Fruit fly (Drosophila melanogaster) whole organism, wandering third instar larva: ENCODE results near the gene CG4586.

Experiments
- Abd-B ChIP-seq: fragments of >200 bp; optimal IDR thresholded peaks from 2 replicates; lab custom pipeline; 2017; ENCODE audit warnings: missing biosample characterization, missing genetic modification characterization
- CG32264 ChIP-seq: fragments of 200-800 bp; sonication (Bioruptor generic); optimal IDR thresholded peaks from 2 replicates; lab custom pipeline; 2016; ENCODE audit warnings: missing biosample characterization, missing genetic modification characterization
- CG9705 ChIP-seq: fragments of 200-800 bp; sonication (Bioruptor generic); optimal IDR thresholded peaks from 2 replicates; lab custom pipeline; 2018; ENCODE audit warnings: missing biosample characterization, mild to moderate bottlenecking, missing genetic modification characterization
- CrebA ChIP-seq: fragments of 200-800 bp; sonication (Bioruptor generic); optimal IDR thresholded peaks from 2 replicates; lab custom pipeline; 2016; ENCODE audit warnings: missing biosample characterization, mild to moderate bottlenecking, missing genetic modification characterization, borderline replicate concordance
- Dfd ChIP-seq: fragments of >200 bp; optimal IDR thresholded peaks from 2 replicates; lab custom pipeline; 2017; ENCODE audit warnings: missing biosample characterization, missing genetic modification characterization
- Dif ChIP-seq: fragments of 200-275, 200-300 bp; sonication (Bioruptor generic); optimal IDR thresholded peaks from 2 replicates; lab custom pipeline; 2018; ENCODE audit warnings: missing biosample characterization, missing genetic modification characterization; ENCODE audit not compliant: partially characterized antibody
- GATAd ChIP-seq: sonication (Bioruptor generic); optimal IDR thresholded peaks from 2 replicates; lab custom pipeline; 2016; ENCODE audit warnings: missing biosample characterization, missing genetic modification characterization
- HLH106 ChIP-seq: fragments of 200-800 bp; optimal IDR thresholded peaks from 3 replicates; lab custom pipeline; 2019; ENCODE audit warnings: missing biosample characterization, mild to moderate bottlenecking, missing genetic modification characterization, moderate library complexity
- Hnf4 ChIP-seq: fragments of 200-800 bp; sonication (Bioruptor generic); optimal IDR thresholded peaks from 2 replicates; lab custom pipeline; 2016; ENCODE audit warnings: missing biosample characterization, mild to moderate bottlenecking, missing genetic modification characterization
- Hr78 ChIP-seq: fragments of >200 bp; optimal IDR thresholded peaks from 2 replicates; lab custom pipeline; 2017; ENCODE audit warnings: missing biosample characterization, missing genetic modification characterization
- Hr83 ChIP-seq: fragments of 200-300 bp; sonication (Bioruptor generic); optimal IDR thresholded peaks from 2 replicates; lab custom pipeline; 2016; ENCODE audit warnings: missing biosample characterization, mild to moderate bottlenecking, missing genetic modification characterization, moderate library complexity; ENCODE audit not compliant: poor library complexity, severe bottlenecking
- Jra ChIP-seq: sonication (Bioruptor generic); optimal IDR thresholded peaks from 2 replicates; lab custom pipeline; 2016; ENCODE audit warnings: missing biosample characterization, missing genetic modification characterization
- Mio ChIP-seq: sonication (Bioruptor generic); optimal IDR thresholded peaks from 2 replicates; lab custom pipeline; 2016; ENCODE audit warnings: missing biosample characterization, missing genetic modification characterization
- Myc ChIP-seq: fragments of >200 bp; optimal IDR thresholded peaks from 2 replicates; lab custom pipeline; 2017
- N ChIP-seq: fragments of >200 bp; optimal IDR thresholded peaks from 2 replicates; lab custom pipeline; 2018; ENCODE audit warnings: missing biosample characterization, missing external identifiers, missing genetic modification characterization
- OdsH ChIP-seq: fragments of 200-800 bp; sonication (Bioruptor generic); optimal IDR thresholded peaks from 2 replicates; lab custom pipeline; 2016; ENCODE audit warnings: missing biosample characterization, mild to moderate bottlenecking, missing genetic modification characterization
- Rel ChIP-seq, 2 experiments: fragments of 200-800 bp; sonication (Bioruptor generic) in 1 of 2; optimal IDR thresholded peaks; 2 replicates in 1 of 2; 3 replicates in 1 of 2; lab custom pipeline; 2016 to 2019; ENCODE audit warnings: mild to moderate bottlenecking in 2 of 2, missing biosample characterization in 2 of 2, missing genetic modification characterization in 2 of 2, moderate library complexity in 1 of 2
- Sp1 ChIP-seq: fragments of 200-800 bp; sonication (Bioruptor generic); optimal IDR thresholded peaks from 3 replicates; lab custom pipeline; 2019; ENCODE audit warnings: missing biosample characterization, mild to moderate bottlenecking, missing genetic modification characterization, moderate library complexity
- Vsx2 ChIP-seq: fragments of 200-300, 225-300 bp; sonication (Bioruptor generic); optimal IDR thresholded peaks from 2 replicates; lab custom pipeline; 2018; ENCODE audit warnings: missing biosample characterization, missing genetic modification characterization; ENCODE audit not compliant: partially characterized antibody
- br ChIP-seq: fragments of 200-800 bp; sonication (Bioruptor generic); optimal IDR thresholded peaks from 2 replicates; lab custom pipeline; 2016; ENCODE audit warnings: missing biosample characterization, missing genetic modification characterization
- brk ChIP-seq: fragments of 200-800 bp; sonication (Bioruptor generic); optimal IDR thresholded peaks from 2 replicates; lab custom pipeline; 2016; ENCODE audit warnings: missing biosample characterization, mild to moderate bottlenecking, missing genetic modification characterization
- dl ChIP-seq, 2 experiments: fragments of 175-275, 200-275 bp in 1 of 2; fragments of 200-275 bp in 1 of 2; sonication (Bioruptor generic); optimal IDR thresholded peaks; lab custom pipeline; 2018; ENCODE audit warnings: mild to moderate bottlenecking in 2 of 2, missing biosample characterization in 2 of 2, missing genetic modification characterization in 2 of 2, moderate library complexity in 2 of 2; ENCODE audit not compliant: partially characterized antibody in 2 of 2, insufficient read depth in 1 of 2
- dmrt93B ChIP-seq: fragments of 200-800 bp; sonication (Bioruptor generic); optimal IDR thresholded peaks from 2 replicates; lab custom pipeline; 2018; ENCODE audit warnings: missing biosample characterization, mild to moderate bottlenecking, missing genetic modification characterization
- dsf ChIP-seq: sonication (Bioruptor generic); optimal IDR thresholded peaks from 2 replicates; lab custom pipeline; 2016; ENCODE audit warnings: missing biosample characterization, missing genetic modification characterization, borderline replicate concordance
- ey ChIP-seq: fragments of 200-800 bp; sonication (Bioruptor generic); optimal IDR thresholded peaks from 2 replicates; lab custom pipeline; 2016; ENCODE audit warnings: missing biosample characterization, missing genetic modification characterization
- foxo ChIP-seq, 2 experiments: fragments of 200-800 bp; sonication (Bioruptor generic); optimal IDR thresholded peaks; 2 replicates in 1 of 2; 3 replicates in 1 of 2; lab custom pipeline; 2016 to 2017; ENCODE audit warnings: missing biosample characterization in 2 of 2, missing genetic modification characterization in 2 of 2
- fru ChIP-seq: fragments of 200-800 bp; sonication (Bioruptor generic); optimal IDR thresholded peaks from 3 replicates; lab custom pipeline; 2016; ENCODE audit warnings: missing biosample characterization, mild to moderate bottlenecking, missing genetic modification characterization
- h ChIP-seq: fragments of 200-800 bp; sonication (Bioruptor generic); optimal IDR thresholded peaks from 3 replicates; lab custom pipeline; 2016; ENCODE audit warnings: missing biosample characterization, mild to moderate bottlenecking, missing genetic modification characterization
- jim ChIP-seq: fragments of 175-275, 200-325 bp; sonication (Bioruptor generic); optimal IDR thresholded peaks from 2 replicates; lab custom pipeline; 2016; ENCODE audit warnings: missing biosample characterization, mild to moderate bottlenecking, missing genetic modification characterization
- lola ChIP-seq: fragments of >200 bp; optimal IDR thresholded peaks from 2 replicates; lab custom pipeline; 2017; ENCODE audit warnings: missing biosample characterization, missing genetic modification characterization
- pan ChIP-seq: fragments of >200 bp; optimal IDR thresholded peaks from 2 replicates; lab custom pipeline; 2017
- psq ChIP-seq: fragments of 200-800 bp; sonication (Bioruptor generic); optimal IDR thresholded peaks from 3 replicates; lab custom pipeline; 2017; ENCODE audit warnings: missing biosample characterization, mild to moderate bottlenecking, missing genetic modification characterization, moderate library complexity
- rgr ChIP-seq: fragments of 200-800 bp; sonication (Bioruptor generic); optimal IDR thresholded peaks from 3 replicates; lab custom pipeline; 2016; ENCODE audit warnings: missing biosample characterization, mild to moderate bottlenecking, missing genetic modification characterization
- sage ChIP-seq: fragments of 200-800 bp; sonication (Bioruptor generic); optimal IDR thresholded peaks from 2 replicates; lab custom pipeline; 2016; ENCODE audit warnings: missing biosample characterization, mild to moderate bottlenecking, missing genetic modification characterization
- sv ChIP-seq: fragments of 200-800 bp; sonication (Bioruptor generic); optimal IDR thresholded peaks from 3 replicates; lab custom pipeline; 2016; ENCODE audit warnings: missing biosample characterization, missing genetic modification characterization
- tai ChIP-seq: sonication (Bioruptor generic); optimal IDR thresholded peaks from 2 replicates; lab custom pipeline; 2016; ENCODE audit warnings: missing biosample characterization, missing genetic modification characterization
- usp ChIP-seq: fragments of >200 bp; optimal IDR thresholded peaks from 2 replicates; lab custom pipeline; 2017; ENCODE audit warnings: missing biosample characterization, missing genetic modification characterization
- woc ChIP-seq: sonication (Bioruptor generic); optimal IDR thresholded peaks from 2 replicates; lab custom pipeline; 2016; ENCODE audit warnings: missing biosample characterization, mild to moderate bottlenecking, missing genetic modification characterization

Gene CG4586

DNA sequence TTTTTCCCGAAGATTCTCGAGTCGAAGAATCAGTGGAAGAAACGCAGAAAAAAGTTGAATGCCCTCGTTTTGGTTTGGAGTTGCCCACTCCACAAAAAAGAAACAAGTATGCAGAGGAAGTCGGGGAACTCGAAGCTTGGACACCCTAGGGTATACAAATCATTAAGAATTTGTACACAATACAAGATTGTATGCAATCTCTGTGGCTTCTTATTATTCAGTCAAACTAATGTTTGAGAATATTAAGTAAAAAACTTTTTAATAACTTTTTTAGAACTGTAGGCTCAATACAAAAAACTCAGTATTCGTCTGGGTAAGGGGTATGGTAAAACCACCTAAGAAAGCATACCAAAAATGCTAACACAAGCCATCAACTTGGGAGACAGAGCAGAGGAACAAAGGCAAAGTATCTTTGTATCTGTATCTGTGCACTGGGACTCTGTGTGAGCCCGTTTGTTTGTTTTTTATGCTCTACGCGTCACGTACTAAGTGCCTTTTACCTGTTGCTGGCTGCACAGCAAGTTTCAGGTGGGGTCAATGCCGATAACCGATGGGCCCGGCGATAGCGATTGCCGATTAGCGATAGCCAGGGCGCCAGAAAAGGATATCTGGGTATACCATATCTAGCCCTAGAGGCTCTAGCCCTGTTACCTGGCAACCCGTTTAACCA is 15.6 kb downstream of the CG4586 start:
- TF ChIP-seq Myc (lab: Kevin White, UChicago) (no peak), fru (GFP tag; lab: Kevin White, UChicago) (peak; percentile 97), dl (GFP tag; optimal IDR thresholded peaks at IDR 0.05; lab: Kevin White, UChicago; ENCODE audit: insufficient read depth in 1 of 2, partially characterized antibody in 2 of 2) (peak in 1 of 2 experiments; percentile 17), pan (lab: Kevin White, UChicago) (peak; percentile 66), GATAd (GFP tag; lab: Kevin White, UChicago) (peak; percentile 23), Dfd (GFP tag; lab: Kevin White, UChicago) (no peak), dmrt93B (GFP tag; lab: Kevin White, UChicago) (peak; percentile 81), Jra (GFP tag; lab: Kevin White, UChicago) (peak; percentile 92), lola (GFP tag; lab: Kevin White, UChicago) (no peak), h (peak; percentile 95), dsf (GFP tag; lab: Kevin White, UChicago) (peak; percentile 77), foxo (GFP tag; optimal IDR thresholded peaks at IDR 0.05; lab: Kevin White, UChicago) (peak; percentile 47 to 95), sage (peak; percentile 86), N (GFP tag; lab: Kevin White, UChicago) (no peak), Sp1 (peak; percentile 95), Dif (peak; percentile 18), jim (peak; percentile 1), sv (peak; percentile 57), usp (GFP tag; lab: Kevin White, UChicago) (no peak), CG9705 (peak; percentile 75), tai (GFP tag; lab: Kevin White, UChicago) (peak; percentile 92), HLH106 (tag; lab: Kevin White, UChicago) (peak; percentile 94), woc (GFP tag; lab: Kevin White, UChicago) (peak; percentile 99), Rel (GFP tag; optimal IDR thresholded peaks at IDR 0.05; lab: Kevin White, UChicago) (peak; percentile 88), Rel (tag; optimal IDR thresholded peaks at IDR 0.05; lab: Kevin White, UChicago) (peak; percentile 75), br (peak; percentile 96), brk (peak; percentile 80), Hr83 (no peak), CrebA (peak; percentile 92), OdsH (GFP tag; lab: Kevin White, UChicago) (peak; percentile 94), Hnf4 (GFP tag; lab: Kevin White, UChicago) (peak; percentile 94), Hr78 (GFP tag; lab: Kevin White, UChicago) (no peak), CG32264 (GFP tag; lab: Kevin White, UChicago) (peak; percentile 90), psq (GFP tag; lab: Kevin White, UChicago) (peak; percentile 97), rgr (GFP tag; lab: Kevin White, UChicago) (peak; percentile 95), Mio (GFP tag; lab: Kevin White, UChicago) (no peak), Vsx2 (no peak), ey (peak; percentile 96), Abd-B (GFP tag; lab: Kevin White, UChicago) (no peak)

DNA sequence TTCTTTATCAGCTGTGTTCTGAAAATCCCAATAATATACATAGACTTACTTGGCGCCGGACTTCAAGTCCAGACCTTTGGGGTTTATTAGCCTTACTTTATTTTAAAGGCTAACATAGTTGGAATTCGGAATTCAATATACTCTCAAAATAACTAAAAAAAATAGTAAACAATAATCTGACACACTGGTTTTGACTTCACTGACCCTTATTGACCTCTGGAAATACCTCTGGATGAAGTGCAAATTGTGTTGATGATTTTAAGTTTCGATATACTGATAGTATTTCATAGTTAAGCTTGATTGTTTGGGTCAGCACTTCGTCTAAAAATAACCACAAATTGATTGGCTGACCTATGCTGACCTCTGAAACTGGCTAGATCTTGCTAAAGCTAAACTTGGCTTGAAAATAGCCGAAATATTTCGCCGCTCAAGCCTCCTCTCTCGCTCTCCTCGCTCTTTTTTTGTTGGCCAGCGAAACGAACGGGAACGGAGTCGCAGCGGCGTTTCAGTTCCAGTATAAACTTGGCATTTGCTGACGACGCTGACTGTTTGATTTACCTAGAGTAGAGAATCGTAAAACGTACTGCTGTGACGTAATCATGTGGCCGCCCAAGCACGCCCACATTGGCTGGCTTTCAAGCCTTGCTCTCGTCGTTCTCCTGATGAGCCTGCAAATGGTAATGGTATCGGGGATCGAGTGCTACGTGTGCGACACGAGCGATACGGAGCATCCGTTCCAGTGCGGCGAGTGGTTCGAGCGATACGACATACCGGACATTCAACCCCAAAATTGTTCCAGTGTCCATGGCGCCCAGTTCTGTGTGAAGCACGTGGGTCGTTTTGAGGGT is 16.5 kb downstream of the CG4586 start, which contains the start of gene bou:
bou (plus strand) TSS at position 507 of the 848 bp plus-strand sequence.
- TF ChIP-seq Dif (peak; percentile 33), foxo (GFP tag; optimal IDR thresholded peaks at IDR 0.05; lab: Kevin White, UChicago) (no peak), Myc (lab: Kevin White, UChicago) (peak; percentile 55)
